Worm (Caenorhabditis elegans) whole organism, L4 larva: Measurements from ENCODE around the gene clec-266.

ENCODE experiments used
- ceh-32 ChIP-seq: sonication (generic microtip); optimal IDR thresholded peaks from 2 replicates; lab custom pipeline; 2016; ENCODE audit warnings: mild to moderate bottlenecking, missing genetic modification characterization, missing compliant biosample characterization; ENCODE audit not compliant: poor library complexity
- ceh-62 ChIP-seq: sonication (generic microtip); optimal IDR thresholded peaks from 2 replicates; lab custom pipeline; 2017; ENCODE audit warnings: missing biosample characterization, missing genetic modification characterization
- fkh-10 ChIP-seq: fragments of 150-350 bp; optimal IDR thresholded peaks from 2 replicates; lab custom pipeline; 2014; ENCODE audit warnings: missing biosample characterization, missing genetic modification reagents, missing genetic modification characterization
- madf-5 ChIP-seq, 2 experiments: fragments of 200-800 bp; sonication (Bioruptor generic); IDR thresholded peaks; 2 replicates each; pipeline ENCODE4 v1.3.6; 2022; ENCODE audit warnings: missing compliant biosample characterization in 2 of 2, missing genetic modification characterization in 2 of 2
- pha-4 ChIP-seq, 2 experiments: fragments of 150-350 bp in 1 of 2; fragments of 200-800 bp in 1 of 2; sonication (Bioruptor generic) in 1 of 2; IDR thresholded peaks in 1 of 2; optimal IDR thresholded peaks in 1 of 2; 2 replicates each; pipeline versions ENCODE4 v1.3.6 to Lab custom; 2014 to 2022; ENCODE audit warnings: missing genetic modification characterization in 2 of 2, missing genetic modification reagents in 2 of 2, missing biosample characterization in 1 of 2, missing compliant biosample characterization in 1 of 2
- unc-39 ChIP-seq: sonication (generic microtip); optimal IDR thresholded peaks from 2 replicates; lab custom pipeline; 2017; ENCODE audit warnings: missing biosample characterization, missing genetic modification characterization
- unc-62 ChIP-seq, 3 experiments: fragments of 150-350 bp in 1 of 3; sonication (generic microtip); optimal IDR thresholded peaks in 2 of 3; peaks in 1 of 3; 1 replicate in 1 of 3; 2 replicates in 2 of 3; lab custom pipeline; 2014 to 2017; ENCODE audit warnings: missing biosample characterization in 3 of 3, missing genetic modification characterization in 3 of 3, missing genetic modification reagents in 3 of 3, missing genotype in 1 of 3
- zag-1 ChIP-seq: fragments of 150-350 bp; optimal IDR thresholded peaks from 2 replicates; lab custom pipeline; 2014; ENCODE audit warnings: missing biosample characterization, missing genetic modification characterization
- ztf-11 ChIP-seq: fragments of 150-350 bp; optimal IDR thresholded peaks from 2 replicates; lab custom pipeline; 2014; ENCODE audit warnings: missing biosample characterization, missing genetic modification characterization

DNA sequence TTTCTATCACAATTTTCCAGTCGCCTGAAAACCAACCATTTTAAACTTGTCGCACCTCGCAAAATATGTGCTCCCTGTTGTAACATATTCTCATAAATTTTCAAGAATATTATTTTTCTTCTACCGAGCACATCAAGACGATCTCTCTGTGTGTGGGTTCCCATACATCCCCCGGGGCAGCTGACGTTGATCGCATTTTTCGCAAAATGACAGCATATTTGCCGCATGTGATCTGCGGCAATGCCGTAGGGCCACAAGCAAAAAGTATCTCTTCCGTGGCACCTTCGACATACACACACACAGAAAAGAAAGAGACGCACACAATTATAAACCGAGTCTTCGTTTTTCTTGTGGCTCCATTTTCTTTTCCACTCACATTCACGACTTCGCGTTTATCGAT is 31.0 kb downstream of the clec-266 start:
- no peak for TF ChIP-seq ztf-11
- TF ChIP-seq madf-5 (GFP tag; IDR thresholded peaks at IDR 0.05; lab: Robert Waterston, UW): no peak
- no peak for TF ChIP-seq pha-4 (GFP tag; IDR thresholded peaks at IDR 0.05; lab: Robert Waterston, UW)
- TF ChIP-seq pha-4 (tag; optimal IDR thresholded peaks at IDR 0.05; lab: Kevin White, UChicago): no peak
- no peak for TF ChIP-seq unc-62 (GFP tag; optimal IDR thresholded peaks at IDR 0.05 in 1 of 2; lab: Kevin White, UChicago)
- TF ChIP-seq unc-62 (tag; optimal IDR thresholded peaks at IDR 0.05; lab: Kevin White, UChicago): no peak
- no peak for TF ChIP-seq ceh-32 (tag; lab: Kevin White, UChicago)
- TF ChIP-seq fkh-10: no peak
- TF ChIP-seq unc-39 (tag; lab: Kevin White, UChicago): no peak
- no peak for TF ChIP-seq zag-1 (tag; lab: Kevin White, UChicago)
- no peak for TF ChIP-seq ceh-62 (tag; lab: Kevin White, UChicago)
